Fruit fly (Drosophila melanogaster): ENCODE results near the gene CG42331.

Gene CG42331

dm6 chr3R:24810844-24811625 is 39.1 kb downstream of the CG42331 start (continued):
- TF ChIP-seq CG15601 (tag; optimal IDR thresholded peaks at IDR 0.05) (peak; percentile 68), CG17802 (tag; optimal IDR thresholded peaks at IDR 0.05) (peak; percentile 67), Aef1 (GFP tag; IDR thresholded peaks at IDR 0.05) (peak; percentile 89), dati (GFP tag; IDR thresholded peaks at IDR 0.05) (peak; percentile 65), exex (tag; optimal IDR thresholded peaks at IDR 0.05) (peak; percentile 62), CG12942 (GFP tag; optimal IDR thresholded peaks at IDR 0.05) (peak; percentile 79), CG11560 (tag; IDR thresholded peaks at IDR 0.05) (peak; percentile 76; the same call in 2 of the 3 replicates), CG3281 (GFP tag; optimal IDR thresholded peaks at IDR 0.05) (peak; percentile 88), z (GFP tag; IDR thresholded peaks at IDR 0.05) (0 out of 3 replicates have a peak, but pooled peaks have one; percentile 18), CG11504 (tag; optimal IDR thresholded peaks at IDR 0.05) (peak; percentile 91), sr (GFP tag; IDR thresholded peaks at IDR 0.05) (peak; percentile 72; the same call in 2 of the 3 replicates), jumu (GFP tag; optimal IDR thresholded peaks at IDR 0.05) (peak; percentile 77), CG6791 (GFP tag; IDR thresholded peaks at IDR 0.05; ENCODE audit: partially characterized antibody) (no peak), CG6689 (GFP tag; IDR thresholded peaks at IDR 0.05) (peak; percentile 88), ap (GFP tag; IDR thresholded peaks at IDR 0.05) (peak; percentile 79), CG33557 (GFP tag; optimal IDR thresholded peaks at IDR 0.05) (no peak), CG16815 (GFP tag; optimal IDR thresholded peaks at IDR 0.05) (peak; percentile 60), CG17385 (GFP tag; optimal IDR thresholded peaks at IDR 0.05) (peak; percentile 89), CG15479 (GFP tag; optimal IDR thresholded peaks at IDR 0.05) (no peak), CG17359 (tag; optimal IDR thresholded peaks at IDR 0.05) (peak; percentile 93), pb (GFP tag; optimal IDR thresholded peaks at IDR 0.05) (peak; percentile 74), ab (GFP tag; optimal IDR thresholded peaks at IDR 0.05) (peak; percentile 78), sens-2 (GFP tag; IDR thresholded peaks at IDR 0.05) (peak; percentile 71; the same call in 1 of the 2 replicates), HmgZ (tag; optimal IDR thresholded peaks at IDR 0.05) (peak; percentile 93), sob (GFP tag; IDR thresholded peaks at IDR 0.05) (peak; percentile 95), CG7357 (GFP tag; IDR thresholded peaks at IDR 0.05) (peak; percentile 79), hth (optimal IDR thresholded peaks at IDR 0.05) (no peak), CG2712 (tag; optimal IDR thresholded peaks at IDR 0.05) (peak; percentile 86), emc (GFP tag; optimal IDR thresholded peaks at IDR 0.05) (peak; percentile 83), shn (GFP tag; optimal IDR thresholded peaks at IDR 0.05) (peak; percentile 77), HLHmδ (GFP tag; optimal IDR thresholded peaks at IDR 0.05) (no peak), Dp (GFP tag; optimal IDR thresholded peaks at IDR 0.05) (peak; percentile 2), Dip3 (GFP tag; optimal IDR thresholded peaks at IDR 0.05) (peak; percentile 93), CG6272 (GFP tag; IDR thresholded peaks at IDR 0.05) (peak; percentile 81), CG9817 (tag; optimal IDR thresholded peaks at IDR 0.05) (peak; percentile 90), Mrtf (GFP tag; IDR thresholded peaks at IDR 0.05) (peak; percentile 89), Fer3 (tag; optimal IDR thresholded peaks at IDR 0.05) (peak; percentile 90), danr (GFP tag; IDR thresholded peaks at IDR 0.05) (peak; percentile 75), CG14441 (GFP tag; IDR thresholded peaks at IDR 0.05) (peak; percentile 91), CG14050 (GFP tag; IDR thresholded peaks at IDR 0.05) (peak; percentile 74), fru (optimal IDR thresholded peaks at IDR 0.05) (no peak), CG33213 (GFP tag; optimal IDR thresholded peaks at IDR 0.05) (peak; percentile 45), CG10321 (GFP tag; IDR thresholded peaks at IDR 0.05) (peak; percentile 55; the same call in 1 of the 2 replicates), en (GFP tag; optimal IDR thresholded peaks at IDR 0.05) (peak; percentile 63), gsb (GFP tag; IDR thresholded peaks at IDR 0.05) (peak; percentile 87), crc (GFP tag; optimal IDR thresholded peaks at IDR 0.05) (peak; percentile 62), Hr51 (GFP tag; optimal IDR thresholded peaks at IDR 0.05) (peak; percentile 76 to 90), HLH3B (GFP tag; IDR thresholded peaks at IDR 0.05) (peak; percentile 89), Bdp1 (GFP tag; optimal IDR thresholded peaks at IDR 0.05) (peak; percentile 70), ranshi (GFP tag; IDR thresholded peaks at IDR 0.05) (peak; percentile 90)
